Fruit fly (Drosophila melanogaster) whole organism, pupa: ENCODE results near the gene CG32603.

Source experiments
- CG12605 ChIP-seq: fragments of 200-800 bp; sonication (Bioruptor generic); IDR thresholded peaks from 2 replicates; pipeline ENCODE4 v1.3.6; 2022; ENCODE audit warnings: missing biosample characterization, missing genetic modification characterization
- CG15710 ChIP-seq: fragments of 200-800 bp; sonication (Bioruptor generic); optimal IDR thresholded peaks from 2 replicates; lab custom pipeline; 2018; ENCODE audit warnings: missing biosample characterization, mild to moderate bottlenecking, missing genetic modification characterization, moderate library complexity
- CG17806 ChIP-seq: fragments of 200-800 bp; sonication (Bioruptor generic); optimal IDR thresholded peaks from 2 replicates; lab custom pipeline; 2018; ENCODE audit warnings: missing biosample characterization, mild to moderate bottlenecking, missing genetic modification characterization, moderate library complexity
- CG34367 ChIP-seq: fragments of 200-800 bp; sonication (Bioruptor generic); optimal IDR thresholded peaks from 2 replicates; lab custom pipeline; 2018; ENCODE audit warnings: missing biosample characterization, mild to moderate bottlenecking, missing genetic modification characterization
- CG4496 ChIP-seq: fragments of 200-800 bp; sonication (Bioruptor generic); IDR thresholded peaks from 3 replicates; pipeline ENCODE4 v1.3.6; 2022; ENCODE audit warnings: missing biosample characterization, missing genetic modification characterization
- CG8159 ChIP-seq: fragments of 200-800 bp; sonication (Bioruptor generic); optimal IDR thresholded peaks from 3 replicates; lab custom pipeline; 2018; ENCODE audit warnings: missing biosample characterization, mild to moderate bottlenecking, missing genetic modification characterization, moderate library complexity
- CG8301 ChIP-seq: fragments of 200-800 bp; sonication (Bioruptor generic); optimal IDR thresholded peaks from 2 replicates; lab custom pipeline; 2018; ENCODE audit warnings: missing biosample characterization, mild to moderate bottlenecking, missing genetic modification characterization
- D1 ChIP-seq: fragments of 200-800 bp; sonication (Bioruptor generic); optimal IDR thresholded peaks from 2 replicates; lab custom pipeline; 2018; ENCODE audit warnings: missing biosample characterization, mild to moderate bottlenecking, missing genetic modification characterization, moderate library complexity
- EcR ChIP-seq: fragments of 200-800 bp; sonication (Bioruptor generic); optimal IDR thresholded peaks from 3 replicates; lab custom pipeline; 2019; ENCODE audit warnings: missing biosample characterization, missing genetic modification characterization, mild to moderate bottlenecking, moderate library complexity, missing genetic modification reagents
- Ets98B ChIP-seq: fragments of 200-800 bp; sonication (Bioruptor generic); IDR thresholded peaks from 2 replicates; pipeline ENCODE4 v1.3.6; 2022; ENCODE audit warnings: missing biosample characterization, missing genetic modification characterization
- Pif1B ChIP-seq: fragments of 200-800 bp; sonication (Bioruptor generic); optimal IDR thresholded peaks from 3 replicates; lab custom pipeline; 2016; ENCODE audit warnings: missing biosample characterization, missing genetic modification characterization
- Snoo ChIP-seq: fragments of 200-800 bp; sonication (Bioruptor generic); optimal IDR thresholded peaks from 3 replicates; lab custom pipeline; 2017; ENCODE audit warnings: missing biosample characterization, mild to moderate bottlenecking, missing genetic modification characterization, inconsistent platforms
- gl ChIP-seq: fragments of 200-800 bp; sonication (Bioruptor generic); optimal IDR thresholded peaks from 2 replicates; lab custom pipeline; 2018; ENCODE audit warnings: missing biosample characterization, mild to moderate bottlenecking, missing genetic modification characterization

Gene CG32603

dm6 chrX:14233843-14234337 is 49.5 kb downstream of the CG32603 start, which contains the start of gene CG42271:
Gene CG42271, minus strand, starts transcription at chrX:14234066.
- TF ChIP-seq CG17806 (tag; lab: Kevin White, UChicago) (peak; percentile 9), CG4496 (GFP tag; lab: Robert Waterston, UW) (no peak), CG15710 (tag; lab: Kevin White, UChicago) (peak; percentile 28), Snoo (tag; lab: Kevin White, UChicago) (peak; percentile 8), EcR (GFP tag; lab: Kevin White, UChicago) (no peak), CG34367 (tag; lab: Kevin White, UChicago) (no peak), D1 (no peak), gl (tag; lab: Kevin White, UChicago) (no peak), CG12605 (GFP tag; lab: Robert Waterston, UW) (no peak), CG8301 (tag; lab: Kevin White, UChicago) (no peak), Ets98B (GFP tag; lab: Robert Waterston, UW) (no peak), CG8159 (no peak)

dm6 chrX:14234468-14234867 is 50.1 kb downstream of the CG32603 start:
- peak; percentile 22 for TF ChIP-seq Snoo (tag; lab: Kevin White, UChicago)
- no peak for TF ChIP-seq CG17806 (tag; lab: Kevin White, UChicago)
- no peak for TF ChIP-seq Pif1B (GFP tag; lab: Kevin White, UChicago)
- 0 out of 2 replicates have a peak, but pooled peaks have one; percentile 20 for TF ChIP-seq CG12605 (GFP tag; lab: Robert Waterston, UW)
